Fruit fly (Drosophila melanogaster) ovary, adult (tissue): ENCODE data around the gene idc.

Experiments used
- CG17801 ChIP-seq: fragments of 200-800 bp; optimal IDR thresholded peaks from 2 replicates; lab custom pipeline; 2019; ENCODE audit warnings: missing biosample characterization, mild to moderate bottlenecking, missing genetic modification characterization, moderate library complexity; ENCODE audit not compliant: partially characterized antibody

Gene idc

DNA sequence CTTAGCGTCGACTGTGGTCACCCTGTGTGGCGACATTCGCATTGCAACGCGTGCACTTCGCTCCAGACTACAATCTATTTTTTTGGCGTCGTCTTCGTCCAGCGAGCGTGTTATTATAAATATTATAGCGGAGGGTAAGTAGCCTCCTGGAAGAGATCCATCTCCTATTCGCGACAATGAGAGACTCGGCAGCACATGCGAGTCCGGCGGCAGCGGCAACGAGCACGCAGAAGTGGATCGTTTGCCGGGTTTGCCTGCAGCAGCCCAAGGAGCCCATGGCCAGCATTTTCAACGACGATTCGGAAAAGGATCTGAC is at the start of gene idc:
idc (plus strand) TSS at position 60 of the 316 bp plus-strand sequence.
- TF ChIP-seq CG17801 (GFP tag; lab: Kevin White, UChicago) = no peak

DNA sequence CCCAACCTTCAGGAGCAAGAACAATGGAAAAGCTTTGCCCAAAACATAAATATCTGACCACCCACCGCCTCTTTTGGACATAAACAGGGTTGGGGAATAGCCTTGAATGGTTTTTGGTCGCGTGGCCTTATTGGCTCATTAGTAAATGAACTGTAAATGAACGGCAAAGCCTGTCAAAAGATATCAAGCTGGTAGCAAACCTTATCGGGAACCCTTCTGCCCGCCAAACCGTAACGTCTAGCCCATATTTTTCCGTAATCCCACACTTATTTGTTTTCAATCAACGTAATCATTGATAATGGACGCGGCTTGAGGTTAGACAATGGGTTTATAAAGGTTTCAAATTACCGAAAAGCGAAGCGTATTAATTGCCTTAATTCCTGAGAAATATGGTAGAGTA is 46.2 kb upstream of the idc start:
- no peak for TF ChIP-seq CG17801 (GFP tag; lab: Kevin White, UChicago)

DNA sequence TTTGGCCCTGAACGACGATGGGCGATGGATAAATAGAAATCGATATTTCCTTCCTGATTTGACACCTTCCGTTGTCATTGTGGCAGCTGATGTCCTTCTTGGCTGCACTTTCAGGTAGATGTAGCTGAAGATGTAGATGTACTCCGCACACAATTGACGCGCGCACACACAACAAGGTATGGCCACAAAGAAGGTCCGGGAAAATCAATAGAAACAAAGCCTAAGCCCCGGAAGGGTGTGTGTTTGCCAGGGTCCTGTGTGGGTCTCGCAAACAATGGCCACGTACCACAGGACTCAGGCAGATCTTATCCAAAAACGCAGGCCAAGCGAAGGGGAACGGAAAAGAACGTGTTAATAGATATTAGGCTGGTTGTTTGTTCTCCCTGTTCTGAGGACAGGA is 36.2 kb upstream of the idc start:
- no peak for TF ChIP-seq CG17801 (GFP tag; lab: Kevin White, UChicago)

DNA sequence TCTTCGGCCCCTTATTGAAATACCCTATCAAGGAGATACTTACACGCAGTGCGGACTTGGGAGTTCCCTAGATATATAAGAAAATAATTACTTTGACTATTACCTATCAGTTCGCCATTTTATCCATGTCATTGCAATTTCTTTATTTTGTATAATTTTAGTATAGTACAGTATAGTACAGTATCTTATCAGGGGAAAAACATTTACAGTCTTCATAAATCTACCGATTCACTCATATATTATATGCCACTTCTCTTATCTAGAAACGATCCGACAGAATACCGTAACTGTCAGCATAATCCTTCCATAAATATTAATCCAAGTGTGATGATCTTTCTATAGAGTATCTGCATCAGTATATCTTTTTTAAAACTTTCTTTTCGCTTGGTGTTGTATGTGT is 35.2 kb upstream of the idc start:
- no peak for TF ChIP-seq CG17801 (GFP tag; lab: Kevin White, UChicago)

DNA sequence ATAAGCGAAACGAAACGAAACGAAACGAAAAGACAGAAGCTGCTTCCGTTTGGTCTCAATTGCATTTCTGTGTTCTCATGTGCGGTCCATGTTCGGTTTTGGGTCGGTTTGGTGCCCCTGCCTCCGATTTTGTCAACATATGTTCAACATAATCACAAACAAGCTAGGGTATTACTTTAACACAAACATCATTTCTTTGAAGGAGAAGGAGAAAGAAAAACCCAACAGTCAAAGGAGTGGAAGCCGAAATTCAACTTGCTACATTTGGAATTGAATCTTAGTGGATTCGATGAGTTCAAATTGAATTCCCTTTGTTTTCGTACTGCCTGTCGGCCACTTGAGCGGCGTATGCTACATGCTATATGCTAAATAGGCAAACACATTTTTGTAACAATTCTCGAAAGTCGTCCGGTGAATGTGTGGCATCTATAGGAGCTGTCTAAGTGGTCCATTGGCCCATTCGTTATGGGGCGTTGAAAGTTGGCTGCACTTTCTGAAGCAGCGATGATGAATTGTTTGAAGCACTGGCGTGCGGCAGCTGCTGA is 34.0 kb upstream of the idc start:
- no peak for TF ChIP-seq CG17801 (GFP tag; lab: Kevin White, UChicago)

DNA sequence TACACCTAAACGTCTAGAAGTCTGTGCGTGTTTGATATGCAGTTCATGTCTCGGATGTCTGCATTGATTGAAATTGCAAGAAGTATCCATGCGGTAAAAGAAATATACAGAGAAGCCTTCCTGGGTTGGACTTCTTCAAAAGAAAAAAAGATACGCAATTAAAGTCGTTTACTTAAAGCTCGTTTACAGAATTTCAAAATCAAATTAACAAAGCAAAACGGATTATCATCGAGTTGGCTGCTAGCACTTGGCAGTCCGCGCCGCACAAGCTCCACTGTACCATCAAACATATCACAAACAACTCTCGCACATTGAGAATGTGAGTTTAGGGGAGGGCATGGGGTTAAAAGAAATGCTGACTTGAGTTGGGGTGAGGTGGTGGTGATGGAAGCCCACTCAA is 33.2 kb upstream of the idc start:
- no peak for TF ChIP-seq CG17801 (GFP tag; lab: Kevin White, UChicago)

DNA sequence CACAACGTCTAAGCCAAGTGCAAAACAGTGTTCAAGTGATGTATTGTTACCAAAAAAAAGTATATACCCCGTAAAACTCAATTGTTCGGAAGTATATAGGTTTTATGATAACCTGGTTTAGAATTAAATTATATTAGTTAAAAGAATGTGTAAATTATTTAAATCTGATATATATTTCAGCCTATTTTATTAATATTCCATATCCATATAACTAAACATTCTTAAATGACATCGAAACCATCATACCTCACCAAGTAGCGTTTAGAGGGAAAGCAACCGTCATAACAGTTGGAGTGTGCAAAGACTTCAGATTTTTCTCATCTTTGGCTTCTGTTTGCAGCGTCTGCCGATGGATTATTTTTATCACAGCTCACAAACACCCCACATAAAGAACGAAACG is 32.1 kb upstream of the idc start:
- peak; percentile 77 for TF ChIP-seq CG17801 (GFP tag; lab: Kevin White, UChicago)

DNA sequence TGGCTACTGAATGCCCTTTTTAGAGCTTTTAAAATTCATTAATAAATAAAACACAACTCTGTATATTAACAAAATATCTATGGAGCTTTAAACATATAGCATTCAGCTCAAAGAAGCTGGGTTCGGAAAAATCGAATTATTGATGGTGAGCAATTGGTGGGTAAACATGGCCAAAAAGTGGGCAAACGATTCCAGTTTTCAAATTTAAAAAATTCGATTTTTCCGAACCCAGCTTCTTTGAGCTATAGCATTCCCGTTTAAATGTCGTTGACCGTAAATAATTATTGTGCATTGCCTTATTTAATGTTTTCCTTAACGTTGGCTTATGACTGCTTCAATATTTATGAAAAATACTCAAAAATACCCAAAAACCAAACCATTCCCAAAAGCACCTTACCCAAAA is 30.0 kb upstream of the idc start:
- TF ChIP-seq CG17801 (GFP tag; lab: Kevin White, UChicago) = no peak

DNA sequence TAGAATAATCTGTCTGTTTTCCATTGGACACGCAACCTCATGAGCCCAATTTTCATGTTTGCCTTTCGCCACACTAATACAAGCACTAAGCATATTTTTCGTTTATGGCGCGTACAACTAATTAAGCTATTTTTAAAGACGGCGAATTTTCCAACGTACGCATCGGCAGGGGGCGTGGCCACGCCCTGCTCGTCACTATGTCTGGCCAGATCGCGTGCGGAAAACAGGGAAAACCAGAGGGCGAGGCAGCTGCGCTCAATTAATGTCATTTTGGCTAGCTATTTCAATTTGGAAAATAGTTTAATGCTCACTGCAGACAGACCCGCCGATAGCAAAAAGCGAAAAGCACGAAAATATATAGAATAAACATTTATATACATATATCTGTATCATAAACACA is 26.9 kb upstream of the idc start:
- TF ChIP-seq CG17801 (GFP tag; lab: Kevin White, UChicago) = no peak

DNA sequence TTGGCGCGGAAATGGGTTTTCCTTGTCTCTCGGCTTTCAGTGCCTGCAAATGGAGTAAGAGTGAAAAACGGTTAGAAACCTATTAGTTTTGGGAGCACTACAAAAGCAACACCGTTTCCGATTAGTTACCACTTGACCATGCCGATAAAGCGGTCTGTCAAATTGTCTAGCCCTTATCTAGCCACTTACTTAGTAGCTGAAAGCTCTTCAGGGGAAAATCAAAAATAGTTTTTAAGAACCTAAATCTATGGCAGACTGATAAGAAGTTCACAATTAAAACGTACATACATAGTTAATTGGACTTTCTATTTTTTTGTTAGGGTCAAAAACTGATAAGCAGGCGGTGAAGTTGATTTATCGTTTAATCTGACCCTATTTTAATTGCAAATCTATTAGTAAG is 25.0 kb upstream of the idc start:
- TF ChIP-seq CG17801 (GFP tag; lab: Kevin White, UChicago) = no peak

DNA sequence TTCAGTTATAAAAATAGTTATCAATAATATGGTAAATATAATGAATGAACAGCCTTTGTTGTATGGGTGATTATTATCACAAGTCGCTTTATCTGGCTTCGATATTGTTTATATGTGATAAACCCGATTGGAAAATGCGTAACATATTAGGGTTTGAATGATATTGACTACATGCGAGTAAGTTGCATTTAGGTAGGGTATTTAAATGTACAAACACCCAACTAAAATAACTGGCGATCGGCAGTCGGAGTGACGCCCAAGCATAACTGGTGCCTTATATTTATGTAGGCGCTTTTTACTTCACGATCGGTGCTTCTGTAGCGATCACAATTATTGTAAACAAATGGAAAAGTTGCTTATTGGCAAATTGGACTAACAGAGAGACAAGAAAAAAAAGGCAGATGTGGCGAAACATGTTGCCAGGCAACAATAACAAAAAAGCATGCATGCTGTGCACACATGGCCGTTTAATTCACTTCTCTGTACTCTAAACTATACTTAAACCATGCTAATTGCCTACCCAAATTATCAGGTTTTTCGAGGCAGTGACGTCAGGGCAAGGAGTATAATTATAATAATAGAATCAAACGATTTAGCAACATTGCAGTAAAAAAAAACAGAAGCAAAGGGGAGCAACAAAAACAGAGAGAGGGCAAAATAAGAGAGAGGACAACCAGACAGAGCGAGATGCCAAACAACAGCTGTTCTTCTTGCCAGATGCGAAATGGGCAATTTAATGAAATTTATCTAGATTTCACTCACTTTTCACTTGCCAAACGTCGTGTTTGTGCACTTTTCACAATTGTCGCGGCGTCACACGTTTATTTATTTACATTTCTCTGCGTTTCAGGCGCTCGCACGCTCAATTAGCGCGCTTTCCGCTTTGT is 24.0 kb upstream of the idc start:
- TF ChIP-seq CG17801 (GFP tag; lab: Kevin White, UChicago) = no peak

DNA sequence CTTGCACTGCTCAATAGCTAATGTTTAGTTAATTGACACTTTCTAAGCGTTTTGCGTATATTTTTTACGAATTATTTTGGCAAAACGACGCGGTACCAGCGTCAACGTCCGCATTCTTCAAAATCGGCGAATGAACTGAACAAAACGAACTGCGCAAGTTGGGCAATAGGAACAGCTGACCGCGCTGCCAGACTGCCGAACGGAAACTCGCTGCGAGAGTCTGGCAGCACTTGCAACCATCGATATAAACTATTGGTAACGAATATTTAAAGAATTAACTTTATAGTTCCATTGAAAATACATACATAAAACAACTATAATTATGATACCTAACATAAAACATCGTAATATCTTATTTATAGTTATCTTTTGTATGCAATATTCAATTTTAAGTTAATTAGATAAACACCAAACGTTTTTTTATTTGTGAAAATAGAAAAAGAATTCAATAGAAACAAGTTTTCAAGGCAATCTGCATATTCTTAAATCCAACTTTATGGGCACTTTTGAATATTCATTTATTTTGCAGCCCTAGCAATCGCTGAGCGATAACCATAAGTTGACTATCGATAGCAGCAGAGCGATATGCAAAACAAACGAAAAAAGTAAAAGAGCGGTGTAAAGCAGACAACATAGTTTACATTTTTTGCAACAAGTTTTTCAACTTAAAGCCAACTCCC is 23.1 kb upstream of the idc start, which contains the start of the genes Hs6st and MED25:
Hs6st (minus strand) TSS at position 141 of the 680 bp plus-strand sequence.
MED25 (plus strand) TSS at position 576 of the 680 bp plus-strand sequence.
- peak; percentile 81 for TF ChIP-seq CG17801 (GFP tag; lab: Kevin White, UChicago)

DNA sequence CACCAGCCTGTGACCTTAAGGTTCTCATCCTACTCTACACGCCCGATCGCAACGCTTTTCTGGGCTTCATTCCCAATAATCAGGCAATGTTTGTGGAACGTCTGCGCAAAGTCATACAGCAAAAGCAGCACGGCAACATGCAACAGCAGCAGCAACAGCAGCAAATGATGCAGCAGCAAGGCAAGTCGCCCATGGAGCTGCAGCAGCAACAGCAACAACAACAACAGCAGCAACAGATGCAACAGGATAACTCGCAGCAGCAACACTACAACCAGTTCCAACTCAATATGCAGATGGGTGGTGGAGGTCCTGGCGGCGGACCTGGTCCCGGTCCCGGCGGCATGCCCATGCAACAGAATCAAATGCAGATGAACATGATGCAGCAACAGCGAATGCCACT is 20.7 kb upstream of the idc start:
- TF ChIP-seq CG17801 (GFP tag; lab: Kevin White, UChicago) = no peak

DNA sequence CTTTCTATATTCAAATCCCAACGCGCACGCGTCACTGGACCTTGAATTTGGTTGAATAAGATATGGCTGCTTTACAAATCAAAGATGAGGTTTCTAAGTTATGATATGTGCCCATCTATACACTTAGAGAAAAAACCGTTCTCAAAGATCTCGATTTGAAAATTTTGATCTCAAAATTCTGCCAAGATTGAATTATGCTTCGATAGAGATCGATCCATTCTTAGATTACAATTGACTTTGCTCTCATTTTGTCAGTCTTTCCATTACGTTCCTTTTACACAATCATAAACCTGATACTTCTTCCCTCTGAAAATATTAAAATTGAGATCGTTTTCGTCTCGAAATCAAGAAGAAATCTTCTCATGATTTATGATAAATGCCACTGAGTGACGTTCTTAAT is 18.9 kb upstream of the idc start:
- TF ChIP-seq CG17801 (GFP tag; lab: Kevin White, UChicago) = no peak

DNA sequence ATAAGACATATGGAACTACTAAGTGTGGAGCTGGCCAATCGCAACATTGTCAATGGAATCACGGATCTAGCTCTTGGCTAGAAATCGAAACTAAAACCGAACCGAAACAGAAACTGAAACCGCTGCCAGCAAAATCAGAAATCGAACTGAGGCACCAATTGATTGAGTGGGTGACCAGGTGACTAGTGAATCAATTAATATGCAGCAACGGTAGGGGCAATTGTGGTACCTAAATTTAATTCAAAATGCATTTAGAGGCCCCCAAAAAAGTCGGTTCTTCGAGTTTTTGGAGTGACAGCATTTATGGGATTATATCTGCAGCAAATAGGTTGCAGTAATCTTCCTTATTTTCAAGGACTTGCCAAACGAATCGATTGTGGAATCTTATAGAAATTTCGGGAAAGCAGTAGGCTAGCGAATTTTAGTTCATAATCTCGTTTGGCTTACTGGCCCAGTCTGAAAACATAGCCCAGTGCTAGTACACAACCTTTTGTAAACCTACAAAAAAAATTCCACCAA is 18.2 kb upstream of the idc start, which contains the start of the genes CG17190 and CG4836:
CG17190 (minus strand) TSS at position 101 of the 519 bp plus-strand sequence.
CG4836 (plus strand) TSS at position 469 of the 519 bp plus-strand sequence.
- TF ChIP-seq CG17801 (GFP tag; lab: Kevin White, UChicago) = no peak
